Worm (Caenorhabditis elegans): ENCODE data around the gene F07A11.5.
A peak's percentile ranks its signal among the peaks of the same experiment; 100 is the strongest.

Gene F07A11.5

DNA sequence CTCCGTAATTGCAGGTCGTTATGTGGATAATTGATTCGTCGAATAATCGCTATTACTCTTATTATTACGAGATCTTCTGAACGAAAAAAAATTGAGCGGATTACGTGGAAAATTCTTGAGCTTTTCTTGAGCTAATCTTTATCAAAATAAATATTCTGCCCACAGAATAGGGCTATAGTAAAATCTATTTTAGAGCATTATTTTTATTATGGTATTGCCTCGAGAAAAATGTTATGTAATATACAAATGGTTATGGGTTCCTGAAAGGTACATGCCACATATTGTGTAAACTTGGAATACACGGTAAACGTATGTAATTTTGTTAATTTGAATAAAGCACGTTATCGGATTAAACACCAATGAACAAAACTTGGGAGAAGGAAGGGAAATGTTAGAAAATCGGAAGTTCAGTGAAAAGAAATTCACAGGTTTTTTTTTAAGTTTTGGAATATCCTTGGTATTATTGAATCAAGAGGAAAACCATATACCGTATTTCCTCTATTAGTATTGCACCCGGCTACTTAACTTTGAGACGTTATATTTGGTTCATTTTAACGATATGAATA, 25.2 kb downstream of the F07A11.5 start:
- TF ChIP-seq tab-1 (GFP tag; IDR thresholded peaks at IDR 0.05), result no peak
- 0 out of 2 replicates have a peak, but pooled peaks have one; percentile 43 for TF ChIP-seq ztf-23 (GFP tag; IDR thresholded peaks at IDR 0.05)
- TF ChIP-seq klf-2 (GFP tag; conservative IDR thresholded peaks at IDR 0.05), result no peak
- peak; percentile 60; the same call in 1 of the 2 replicates for TF ChIP-seq flt-1 (GFP tag; IDR thresholded peaks at IDR 0.05)
- no peak for TF ChIP-seq ref-1 (GFP tag; conservative IDR thresholded peaks at IDR 0.05)
- no peak for TF ChIP-seq med-1 (GFP tag; optimal IDR thresholded peaks at IDR 0.05; ENCODE audit: insufficient read depth)
- peak; percentile 22; the same call in 1 of the 2 replicates for TF ChIP-seq ztf-29 (GFP tag; IDR thresholded peaks at IDR 0.05)
- no peak for TF ChIP-seq T22C8.4 (GFP tag; IDR thresholded peaks at IDR 0.05)
- TF ChIP-seq cog-1 (tag; optimal IDR thresholded peaks at IDR 0.05), result peak; percentile 16

DNA sequence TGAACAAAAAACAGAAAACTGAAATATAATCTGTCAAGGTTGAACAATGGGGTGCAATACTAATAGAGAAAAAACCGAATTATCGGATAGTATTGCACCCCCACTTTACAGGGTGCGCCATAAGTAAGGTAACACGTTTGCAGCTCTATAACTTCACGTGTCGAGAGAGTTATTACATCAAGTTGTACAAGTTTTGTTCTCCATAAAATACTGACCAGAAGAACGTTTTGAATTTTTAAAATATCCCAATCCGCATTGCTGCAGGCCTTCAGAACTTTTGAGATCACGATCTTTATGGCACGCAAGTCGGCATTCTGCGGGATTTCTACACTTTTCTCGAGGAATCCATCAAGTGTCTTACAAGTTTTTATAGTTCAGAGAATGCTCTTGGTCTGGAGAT, 25.7 kb downstream of the F07A11.5 start:
- TF ChIP-seq tab-1 (GFP tag; IDR thresholded peaks at IDR 0.05), result no peak
- TF ChIP-seq ztf-23 (GFP tag; IDR thresholded peaks at IDR 0.05), result no peak
- TF ChIP-seq T22C8.4 (GFP tag; IDR thresholded peaks at IDR 0.05), result no peak
- no peak for TF ChIP-seq cog-1 (tag; optimal IDR thresholded peaks at IDR 0.05)
- no peak for TF ChIP-seq ztf-29 (GFP tag; IDR thresholded peaks at IDR 0.05)
- TF ChIP-seq ref-1 (GFP tag; conservative IDR thresholded peaks at IDR 0.05), result no peak
- no peak for TF ChIP-seq flt-1 (GFP tag; IDR thresholded peaks at IDR 0.05)
- no peak for TF ChIP-seq med-1 (GFP tag; optimal IDR thresholded peaks at IDR 0.05; ENCODE audit: insufficient read depth)

DNA sequence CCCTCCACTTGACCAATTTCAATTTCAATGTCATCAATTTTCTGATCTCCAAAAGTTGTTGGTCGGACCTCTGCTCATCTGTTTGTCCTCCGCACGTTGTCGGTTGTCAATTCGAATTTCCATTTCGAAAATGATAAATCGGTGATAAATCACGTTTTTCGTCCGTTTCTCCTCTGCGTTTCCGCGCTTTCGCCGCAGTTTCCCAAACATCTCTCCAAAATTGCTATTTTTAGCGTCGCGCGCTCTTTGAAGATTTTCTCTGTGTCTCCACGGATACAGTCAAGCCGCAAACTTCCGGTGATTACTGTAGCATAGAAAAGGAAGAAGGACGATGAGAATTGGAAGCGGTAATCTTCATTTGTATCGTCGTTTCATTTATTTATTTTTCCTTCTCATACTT, 29.9 kb downstream of the F07A11.5 start:
- TF ChIP-seq ref-1 (GFP tag; conservative IDR thresholded peaks at IDR 0.05) (no peak), flt-1 (GFP tag; IDR thresholded peaks at IDR 0.05) (no peak), cog-1 (tag; optimal IDR thresholded peaks at IDR 0.05) (no peak)

DNA sequence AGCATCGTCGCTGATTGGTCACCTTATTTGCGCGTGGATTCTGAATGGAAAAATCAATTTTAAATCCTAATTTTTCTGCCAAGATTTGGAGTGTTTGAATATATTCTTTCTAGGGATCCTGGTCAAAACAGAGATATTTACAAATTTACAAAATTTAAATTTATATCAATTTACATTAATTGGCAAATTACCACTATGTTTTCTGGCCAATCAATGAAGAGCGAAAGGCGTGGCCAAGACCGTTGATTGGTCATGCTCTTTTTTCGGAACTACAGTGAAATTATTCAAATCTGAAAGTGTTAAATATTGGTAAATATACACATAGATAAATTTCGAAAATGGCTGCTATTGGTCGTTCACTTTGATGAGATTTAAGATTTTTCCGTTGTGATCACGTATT, 30.6 kb downstream of the F07A11.5 start:
- TF ChIP-seq cog-1 (tag; optimal IDR thresholded peaks at IDR 0.05), result no peak
- TF ChIP-seq klf-2 (GFP tag; conservative IDR thresholded peaks at IDR 0.05), result no peak
- no peak for TF ChIP-seq ref-1 (GFP tag; conservative IDR thresholded peaks at IDR 0.05)
- TF ChIP-seq T22C8.4 (GFP tag; IDR thresholded peaks at IDR 0.05), result no peak
- no peak for TF ChIP-seq med-1 (GFP tag; optimal IDR thresholded peaks at IDR 0.05; ENCODE audit: insufficient read depth)
- TF ChIP-seq ztf-29 (GFP tag; IDR thresholded peaks at IDR 0.05), result no peak
- TF ChIP-seq tab-1 (GFP tag; IDR thresholded peaks at IDR 0.05), result no peak
- no peak for TF ChIP-seq ztf-23 (GFP tag; IDR thresholded peaks at IDR 0.05)
- TF ChIP-seq flt-1 (GFP tag; IDR thresholded peaks at IDR 0.05), result no peak

DNA sequence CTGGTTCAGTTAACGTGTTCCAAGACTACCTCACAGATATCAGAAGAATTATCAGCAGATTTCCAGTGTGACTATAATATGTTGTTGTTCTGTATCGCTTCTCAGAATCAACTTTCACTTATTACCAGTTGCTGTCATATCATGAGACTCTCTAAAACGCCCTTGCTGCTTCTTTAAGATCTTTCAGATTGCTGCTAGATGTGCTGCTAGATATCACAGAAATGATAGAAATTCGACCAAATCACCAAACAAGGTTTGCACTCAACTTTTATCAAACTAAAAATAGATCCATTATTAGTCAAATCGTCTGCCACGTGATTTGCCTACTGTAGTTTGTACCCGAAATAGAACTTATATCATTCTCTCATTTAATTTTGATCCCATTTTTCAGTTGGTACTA, 32.4 kb downstream of the F07A11.5 start:
- no peak for TF ChIP-seq cog-1 (tag; optimal IDR thresholded peaks at IDR 0.05)

DNA sequence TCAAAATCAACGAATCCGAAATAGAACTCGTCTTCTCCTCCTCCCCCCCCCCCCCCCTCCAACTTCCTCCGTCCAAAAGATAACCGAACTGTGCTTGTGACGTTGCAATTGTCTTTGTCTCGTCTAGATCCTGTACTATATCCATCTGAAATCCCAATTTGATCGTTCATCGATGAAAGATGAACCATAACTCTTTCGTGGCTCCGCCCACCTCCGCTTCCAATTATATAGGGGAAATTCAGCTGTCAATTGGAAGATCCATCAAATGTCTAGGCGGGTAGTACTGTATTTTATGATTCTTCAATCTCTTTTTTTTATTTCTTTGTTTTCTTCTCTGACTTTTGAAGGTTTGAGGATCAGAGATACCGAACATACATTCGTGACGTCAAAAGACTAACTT, 33.3 kb downstream of the F07A11.5 start:
- TF ChIP-seq tab-1 (GFP tag; IDR thresholded peaks at IDR 0.05), result no peak

DNA sequence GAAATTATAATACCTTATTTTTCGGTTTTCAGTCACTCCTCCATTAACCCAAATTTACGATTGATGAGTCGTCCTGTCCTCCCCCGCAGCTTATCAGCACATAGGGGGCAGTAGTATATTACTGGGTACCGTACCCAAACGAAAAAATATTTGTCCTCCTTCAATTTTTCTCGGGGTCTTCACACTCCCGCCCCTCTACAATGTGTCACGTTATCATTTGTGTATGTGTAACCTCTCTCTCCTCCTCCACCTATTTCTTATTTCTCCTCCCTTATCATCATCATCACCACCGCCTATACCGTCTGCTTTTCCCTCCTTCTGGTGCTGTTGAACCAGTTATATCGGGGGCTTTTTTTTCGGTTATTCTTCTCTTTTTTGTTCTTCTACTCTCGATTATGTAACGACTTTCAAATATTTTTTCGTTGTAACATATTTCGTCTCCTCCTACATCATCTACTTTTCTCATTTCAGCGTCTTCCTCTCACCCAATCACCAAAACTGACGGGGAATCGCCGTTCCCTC, 34.2 kb downstream of the F07A11.5 start, which contains the start of gene ghi-1:
Gene ghi-1, plus strand, starts transcription at position 472 of the 522 bp plus-strand sequence.
- TF ChIP-seq ztf-23 (GFP tag; IDR thresholded peaks at IDR 0.05) (no peak), cog-1 (tag; optimal IDR thresholded peaks at IDR 0.05) (no peak), med-1 (GFP tag; optimal IDR thresholded peaks at IDR 0.05; ENCODE audit: insufficient read depth) (no peak), klf-2 (GFP tag; conservative IDR thresholded peaks at IDR 0.05) (no peak), ref-1 (GFP tag; conservative IDR thresholded peaks at IDR 0.05) (no peak), tab-1 (GFP tag; IDR thresholded peaks at IDR 0.05) (no peak), ztf-29 (GFP tag; IDR thresholded peaks at IDR 0.05) (no peak), flt-1 (GFP tag; IDR thresholded peaks at IDR 0.05) (no peak), T22C8.4 (GFP tag; IDR thresholded peaks at IDR 0.05) (no peak)

DNA sequence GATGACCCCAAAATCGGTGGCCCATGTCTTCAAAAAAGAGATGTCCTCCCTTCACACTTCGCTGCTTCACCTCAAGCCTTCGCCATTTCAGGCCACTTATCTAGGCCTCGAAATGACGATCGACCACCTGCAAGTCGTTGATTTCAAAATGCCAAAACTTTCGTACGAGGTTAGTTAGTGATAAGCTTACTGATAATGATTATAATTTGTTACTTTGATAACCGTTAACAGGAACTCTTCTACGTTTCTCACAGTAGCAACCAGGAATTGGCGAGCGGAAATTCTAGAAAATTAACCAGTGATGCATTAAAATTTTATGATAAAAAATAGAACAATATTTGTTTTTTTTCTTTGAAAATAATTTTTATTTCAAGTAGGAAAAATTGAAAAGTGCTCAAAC, 34.8 kb downstream of the F07A11.5 start:
- TF ChIP-seq tab-1 (GFP tag; IDR thresholded peaks at IDR 0.05) (no peak), flt-1 (GFP tag; IDR thresholded peaks at IDR 0.05) (no peak), ztf-23 (GFP tag; IDR thresholded peaks at IDR 0.05) (no peak), klf-2 (GFP tag; conservative IDR thresholded peaks at IDR 0.05) (no peak), ref-1 (GFP tag; conservative IDR thresholded peaks at IDR 0.05) (no peak), T22C8.4 (GFP tag; IDR thresholded peaks at IDR 0.05) (no peak), ztf-29 (GFP tag; IDR thresholded peaks at IDR 0.05) (no peak), med-1 (GFP tag; optimal IDR thresholded peaks at IDR 0.05; ENCODE audit: insufficient read depth) (no peak), cog-1 (tag; optimal IDR thresholded peaks at IDR 0.05) (no peak)

DNA sequence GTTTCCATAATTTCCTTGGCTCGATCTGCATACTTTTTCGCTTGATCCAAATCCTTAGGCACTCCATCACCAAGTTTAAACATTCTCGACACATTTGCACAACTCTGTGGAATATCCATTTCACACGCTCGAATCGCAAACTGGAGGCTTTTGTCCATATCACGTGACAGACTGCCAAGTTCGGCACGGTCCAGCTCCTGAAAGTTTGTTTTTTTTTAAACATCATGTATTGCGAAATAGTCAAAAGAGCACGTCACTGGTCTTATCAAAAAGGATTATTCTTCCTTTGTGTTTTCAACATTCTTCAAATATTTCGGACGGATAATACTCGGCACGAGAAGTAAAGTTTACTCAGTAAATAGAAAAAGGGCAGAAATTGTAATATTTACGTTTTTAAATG, 37.1 kb downstream of the F07A11.5 start:
- no peak for TF ChIP-seq ztf-23 (GFP tag; IDR thresholded peaks at IDR 0.05)
- no peak for TF ChIP-seq med-1 (GFP tag; optimal IDR thresholded peaks at IDR 0.05; ENCODE audit: insufficient read depth)
- no peak for TF ChIP-seq ztf-29 (GFP tag; IDR thresholded peaks at IDR 0.05)

DNA sequence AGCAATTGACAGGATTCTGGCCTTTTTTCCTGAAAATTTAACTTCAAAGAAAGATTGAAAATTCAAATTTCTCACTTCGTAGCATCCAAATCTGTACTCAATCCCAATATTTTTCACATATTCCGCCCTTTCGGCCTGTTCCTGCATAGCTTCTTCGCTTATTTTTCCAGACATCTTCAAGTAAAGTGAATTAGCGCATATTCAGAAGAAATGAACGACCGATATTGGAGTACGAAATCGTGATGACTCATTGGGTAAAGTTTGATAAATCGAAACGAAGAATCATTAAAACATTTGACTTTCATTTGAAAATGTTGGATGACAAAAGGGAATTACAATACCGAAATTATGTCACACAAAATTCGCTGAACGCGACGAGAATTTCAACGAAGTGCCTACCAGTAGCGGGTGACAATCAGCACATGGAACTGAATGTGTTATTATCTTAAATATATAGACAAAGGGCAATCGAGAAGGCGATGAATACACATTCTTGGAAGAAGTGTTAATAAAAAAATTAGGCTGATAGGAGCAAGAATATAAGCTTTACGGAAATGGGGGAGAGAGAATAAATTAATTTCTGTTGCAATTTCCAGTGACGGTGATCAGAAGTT, 39.0 kb downstream of the F07A11.5 start, which contains the start of gene coa-7:
Gene coa-7, minus strand, starts transcription at position 174 of the 614 bp plus-strand sequence.
- no peak for TF ChIP-seq med-1 (GFP tag; optimal IDR thresholded peaks at IDR 0.05; ENCODE audit: insufficient read depth)
- no peak for TF ChIP-seq ref-1 (GFP tag; conservative IDR thresholded peaks at IDR 0.05)
- TF ChIP-seq klf-2 (GFP tag; conservative IDR thresholded peaks at IDR 0.05), result no peak
- no peak for TF ChIP-seq ztf-29 (GFP tag; IDR thresholded peaks at IDR 0.05)
- no peak for TF ChIP-seq ztf-23 (GFP tag; IDR thresholded peaks at IDR 0.05)
- no peak for TF ChIP-seq T22C8.4 (GFP tag; IDR thresholded peaks at IDR 0.05)
- TF ChIP-seq tab-1 (GFP tag; IDR thresholded peaks at IDR 0.05), result no peak
- TF ChIP-seq flt-1 (GFP tag; IDR thresholded peaks at IDR 0.05), result no peak
- TF ChIP-seq cog-1 (tag; optimal IDR thresholded peaks at IDR 0.05), result no peak
